Worm (Caenorhabditis elegans) whole organism, young adult: ENCODE measurements around the gene magu-2.

Experiments
- B0336.3 ChIP-seq: fragments of 200-800 bp; sonication (Bioruptor generic); IDR thresholded peaks from 2 replicates; pipeline ENCODE4 v1.3.6; 2022; ENCODE audit warnings: missing genetic modification characterization, missing compliant biosample characterization
- F52B5.7 ChIP-seq: sonication (generic microtip); optimal IDR thresholded peaks from 2 replicates; lab custom pipeline; 2016; ENCODE audit warnings: mild to moderate bottlenecking, missing genetic modification characterization, missing compliant biosample characterization
- Y79H2A.3 ChIP-seq: fragments of 200-800 bp; sonication (Bioruptor generic); conservative IDR thresholded peaks from 2 replicates; pipeline ENCODE4 v1.3.6; 2022; ENCODE audit warnings: missing genetic modification reagents, missing genetic modification characterization, missing compliant biosample characterization
- hlh-26 ChIP-seq: fragments of 200-800 bp; sonication (Bioruptor generic); conservative IDR thresholded peaks from 2 replicates; pipeline ENCODE4 v1.3.6; 2022; ENCODE audit warnings: missing genetic modification reagents, missing genetic modification characterization, missing compliant biosample characterization
- madf-6 ChIP-seq: fragments of 200-800 bp; sonication (Bioruptor generic); IDR thresholded peaks from 2 replicates; pipeline ENCODE4 v1.3.6; 2022; ENCODE audit warnings: missing genetic modification reagents, missing genetic modification characterization, missing compliant biosample characterization
- nfya-2 ChIP-seq: fragments of 200-800 bp; sonication (Bioruptor generic); IDR thresholded peaks from 2 replicates; pipeline ENCODE4 v1.3.6; 2022; ENCODE audit warnings: missing genetic modification reagents, missing genetic modification characterization, missing compliant biosample characterization
- nhr-90 ChIP-seq: sonication (generic microtip); optimal IDR thresholded peaks from 2 replicates; lab custom pipeline; 2016; ENCODE audit warnings: missing genotype, mild to moderate bottlenecking, missing genetic modification characterization, missing compliant biosample characterization
- pha-4 ChIP-seq: fragments of 150-350 bp; sonication (generic microtip); optimal IDR thresholded peaks from 2 replicates; lab custom pipeline; 2014; ENCODE audit warnings: missing biosample characterization, missing genetic modification reagents, missing genetic modification characterization
- repo-1 ChIP-seq: sonication (generic microtip); optimal IDR thresholded peaks from 2 replicates; lab custom pipeline; 2017; ENCODE audit warnings: mild to moderate bottlenecking, missing genetic modification characterization, missing compliant biosample characterization
- snpc-1.1 ChIP-seq: sonication (generic microtip); optimal IDR thresholded peaks from 2 replicates; lab custom pipeline; 2017; ENCODE audit warnings: missing genetic modification characterization, mild to moderate bottlenecking, missing compliant biosample characterization, antibody characterized with exemption, moderate library complexity, missing genotype, missing genetic modification reagents; ENCODE audit not compliant: insufficient read depth

- TF ChIP-seq repo-1 (no peak), pha-4 (tag; lab: Kevin White, UChicago) (no peak), Y79H2A.3 (GFP tag; lab: Robert Waterston, UW) (no peak), B0336.3 (GFP tag; lab: Robert Waterston, UW) (no peak), hlh-26 (GFP tag; lab: Robert Waterston, UW) (no peak), nfya-2 (GFP tag; lab: Robert Waterston, UW) (no peak), nhr-90 (tag; lab: Kevin White, UChicago) (no peak), snpc-1.1 (tag; lab: Kevin White, UChicago) (no peak), F52B5.7 (tag; lab: Kevin White, UChicago) (no peak), madf-6 (no peak)
Measured at ce11 chrV:8773826-8774382, 26.9 kb downstream of the magu-2 start, which contains the start of gene B0507.2.
